Worm (Caenorhabditis elegans) whole organism, L4 larva: Measurements from ENCODE around the gene col-157.

Experiments
- D1046.2 ChIP-seq: fragments of 200-800 bp; sonication (Bioruptor generic); IDR thresholded peaks from 2 replicates; pipeline ENCODE4 v1.3.6; 2022; ENCODE audit warnings: missing genetic modification characterization, missing compliant biosample characterization
- Y5F2A.4 ChIP-seq: fragments of 200-800 bp; sonication (Bioruptor generic); optimal IDR thresholded peaks from 2 replicates; lab custom pipeline; 2018; ENCODE audit warnings: mild to moderate bottlenecking, missing genetic modification characterization, missing compliant biosample characterization
- aha-1 ChIP-seq: fragments of 150-350 bp; peaks from one replicate; lab custom pipeline; 2014; ENCODE audit warnings: missing biosample characterization, missing genetic modification characterization
- aly-2 ChIP-seq: sonication (generic microtip); optimal IDR thresholded peaks from 2 replicates; lab custom pipeline; 2018; ENCODE audit warnings: missing biosample characterization, missing genetic modification characterization
- ceh-20 ChIP-seq: fragments of 200-800 bp; sonication (Bioruptor generic); IDR thresholded peaks from 2 replicates; pipeline ENCODE4 v1.3.6; 2022; ENCODE audit warnings: missing genetic modification reagents, missing genetic modification characterization, missing compliant biosample characterization
- ceh-28 ChIP-seq: fragments of 150-350 bp; optimal IDR thresholded peaks from 2 replicates; lab custom pipeline; 2014; ENCODE audit warnings: missing biosample characterization, missing genetic modification reagents, missing genetic modification characterization
- ceh-44 ChIP-seq: fragments of 200-800 bp; sonication (Bioruptor generic); IDR thresholded peaks from 2 replicates; pipeline ENCODE4 v1.3.6; 2022; ENCODE audit warnings: missing genetic modification reagents, missing genetic modification characterization, missing compliant biosample characterization
- daf-16 ChIP-seq, 3 experiments: sonication (generic microtip); optimal IDR thresholded peaks; 2 replicates each; lab custom pipeline; 2016 to 2017; ENCODE audit warnings: missing genetic modification characterization in 3 of 3, missing genetic modification reagents in 3 of 3, mild to moderate bottlenecking in 2 of 3, missing compliant biosample characterization in 2 of 3, missing biosample characterization in 1 of 3, moderate library complexity in 1 of 3
- daf-19 ChIP-seq: fragments of 200-800 bp; sonication (Bioruptor generic); conservative IDR thresholded peaks from 2 replicates; pipeline ENCODE4 v1.3.6; 2022; ENCODE audit warnings: missing genetic modification characterization, missing compliant biosample characterization
- dpl-1 ChIP-seq: fragments of 150-350 bp; optimal IDR thresholded peaks from 2 replicates; lab custom pipeline; 2014; ENCODE audit warnings: missing biosample characterization, missing genetic modification reagents, missing genetic modification characterization
- egl-43 ChIP-seq: fragments of 200-800 bp; sonication (Bioruptor generic); IDR thresholded peaks from 2 replicates; pipeline ENCODE4 v1.3.6; 2022; ENCODE audit warnings: missing genetic modification reagents, missing genetic modification characterization, missing compliant biosample characterization
- fkh-10 ChIP-seq: fragments of 150-350 bp; optimal IDR thresholded peaks from 2 replicates; lab custom pipeline; 2014; ENCODE audit warnings: missing biosample characterization, missing genetic modification reagents, missing genetic modification characterization
- hif-1 ChIP-seq, 2 experiments: sonication (generic microtip); optimal IDR thresholded peaks; 2 replicates each; lab custom pipeline; 2016 to 2017; ENCODE audit warnings: missing compliant biosample characterization in 2 of 2, missing genetic modification characterization in 2 of 2, missing genetic modification reagents in 2 of 2, missing genotype in 2 of 2, mild to moderate bottlenecking in 1 of 2
- hlh-30 ChIP-seq: sonication (generic microtip); optimal IDR thresholded peaks from 2 replicates; lab custom pipeline; 2017; ENCODE audit warnings: antibody characterized with exemption, mild to moderate bottlenecking, missing genetic modification characterization, missing compliant biosample characterization; ENCODE audit not compliant: insufficient read depth
- hmg-1.1 ChIP-seq: fragments of 200-800 bp; sonication (Bioruptor generic); IDR thresholded peaks from 2 replicates; pipeline ENCODE4 v1.3.6; 2022; ENCODE audit warnings: missing genetic modification reagents, missing genetic modification characterization, missing compliant biosample characterization
- lin-29 ChIP-seq: fragments of 200-800 bp; sonication (Bioruptor generic); IDR thresholded peaks from 2 replicates; pipeline ENCODE4 v1.3.6; 2022; ENCODE audit warnings: missing genetic modification reagents, missing genetic modification characterization, missing compliant biosample characterization
- lin-38 ChIP-seq: fragments of 200-800 bp; sonication (Bioruptor generic); IDR thresholded peaks from 2 replicates; pipeline ENCODE4 v1.3.6; 2022; ENCODE audit warnings: missing genetic modification reagents, missing genetic modification characterization, missing compliant biosample characterization
- lin-39 ChIP-seq: fragments of 150-350 bp; optimal IDR thresholded peaks from 2 replicates; lab custom pipeline; 2014; ENCODE audit warnings: missing biosample characterization, missing genetic modification reagents, missing genetic modification characterization
- lir-3 ChIP-seq: sonication (generic microtip); optimal IDR thresholded peaks from 2 replicates; lab custom pipeline; 2016; ENCODE audit warnings: mild to moderate bottlenecking, missing genetic modification characterization, missing compliant biosample characterization
- mes-2 ChIP-seq: sonication (generic microtip); optimal IDR thresholded peaks from 2 replicates; lab custom pipeline; 2016; ENCODE audit warnings: missing genotype, mild to moderate bottlenecking, missing genetic modification characterization, missing compliant biosample characterization; ENCODE audit not compliant: poor library complexity, severe bottlenecking
- mxl-3 ChIP-seq: fragments of 200-800 bp; sonication (Bioruptor generic); optimal IDR thresholded peaks from 2 replicates; lab custom pipeline; 2018; ENCODE audit warnings: mild to moderate bottlenecking, missing genetic modification characterization, missing compliant biosample characterization
- nhr-11 ChIP-seq: fragments of 150-350 bp; optimal IDR thresholded peaks from 2 replicates; lab custom pipeline; 2014; ENCODE audit warnings: missing biosample characterization, missing genetic modification characterization
- nhr-111 ChIP-seq: fragments of 200-800 bp; sonication (Bioruptor generic); optimal IDR thresholded peaks from 2 replicates; lab custom pipeline; 2018; ENCODE audit warnings: mild to moderate bottlenecking, missing genetic modification characterization, missing compliant biosample characterization
- nhr-28 ChIP-seq: fragments of 150-350 bp; optimal IDR thresholded peaks from 2 replicates; lab custom pipeline; 2014; ENCODE audit warnings: missing biosample characterization, missing genetic modification characterization
- nhr-6 ChIP-seq: fragments of 150-350 bp; optimal IDR thresholded peaks from 2 replicates; lab custom pipeline; 2014; ENCODE audit warnings: missing biosample characterization, missing genetic modification characterization
- nhr-76 ChIP-seq: fragments of 150-350 bp; optimal IDR thresholded peaks from 2 replicates; lab custom pipeline; 2014; ENCODE audit warnings: missing biosample characterization, missing genetic modification characterization
- pha-4 ChIP-seq, 2 experiments: fragments of 150-350 bp in 1 of 2; fragments of 200-800 bp in 1 of 2; sonication (Bioruptor generic) in 1 of 2; IDR thresholded peaks in 1 of 2; optimal IDR thresholded peaks in 1 of 2; 2 replicates each; pipeline versions ENCODE4 v1.3.6 to Lab custom; 2014 to 2022; ENCODE audit warnings: missing genetic modification characterization in 2 of 2, missing genetic modification reagents in 2 of 2, missing biosample characterization in 1 of 2, missing compliant biosample characterization in 1 of 2
- rbr-2 ChIP-seq: sonication (generic microtip); optimal IDR thresholded peaks from 2 replicates; lab custom pipeline; 2016; ENCODE audit warnings: missing genotype, missing genetic modification characterization, missing compliant biosample characterization
- set-16 ChIP-seq: fragments of 200-800 bp; sonication (Bioruptor generic); IDR thresholded peaks from 2 replicates; pipeline ENCODE4 v1.3.6; 2022; ENCODE audit warnings: missing genetic modification reagents, missing genetic modification characterization, missing compliant biosample characterization
- spr-1 ChIP-seq: sonication (generic microtip); optimal IDR thresholded peaks from 2 replicates; lab custom pipeline; 2016; ENCODE audit warnings: mild to moderate bottlenecking, missing genetic modification characterization, missing compliant biosample characterization
- unc-130 ChIP-seq: sonication (generic microtip); optimal IDR thresholded peaks from 2 replicates; lab custom pipeline; 2016; ENCODE audit warnings: missing genetic modification reagents, missing genetic modification characterization, missing compliant biosample characterization
- unc-62 ChIP-seq, 3 experiments: fragments of 150-350 bp in 1 of 3; sonication (generic microtip); optimal IDR thresholded peaks in 2 of 3; peaks in 1 of 3; 1 replicate in 1 of 3; 2 replicates in 2 of 3; lab custom pipeline; 2014 to 2017; ENCODE audit warnings: missing biosample characterization in 3 of 3, missing genetic modification characterization in 3 of 3, missing genetic modification reagents in 3 of 3, missing genotype in 1 of 3

The col-157 gene

ce11 chrV:11525338-11525737, 41.5 kb downstream of the col-157 start:
- TF ChIP-seq D1046.2 (GFP tag; lab: Robert Waterston, UW) (0 out of 2 replicates have a peak, but pooled peaks have one; percentile 32), ceh-20 (no peak), daf-19 (GFP tag; lab: Robert Waterston, UW) (no peak), mxl-3 (peak; percentile 42), set-16 (peak; percentile 38), nhr-76 (tag; lab: Kevin White, UChicago) (no peak), lir-3 (tag; lab: Kevin White, UChicago) (no peak), mes-2 (tag; lab: Kevin White, UChicago) (no peak), hmg-1.1 (GFP tag; lab: Robert Waterston, UW) (0 out of 2 replicates have a peak, but pooled peaks have one; percentile 32), nhr-111 (GFP tag; lab: Kevin White, UChicago) (no peak), egl-43 (GFP tag; lab: Robert Waterston, UW) (0 out of 2 replicates have a peak, but pooled peaks have one; percentile 39)

ce11 chrV:11526927-11527491, 43.2 kb downstream of the col-157 start:
- TF ChIP-seq unc-62 (GFP tag; optimal IDR thresholded peaks at IDR 0.05 in 1 of 2; lab: Kevin White, UChicago) (peak in 1 of 2 experiments; percentile 91), unc-62 (tag; optimal IDR thresholded peaks at IDR 0.05; lab: Kevin White, UChicago) (no peak), ceh-44 (GFP tag; lab: Robert Waterston, UW) (no peak), nhr-11 (no peak), lin-29 (GFP tag; lab: Robert Waterston, UW) (no peak), lin-39 (no peak), unc-130 (GFP tag; lab: Kevin White, UChicago) (no peak), nhr-6 (tag; lab: Kevin White, UChicago) (no peak), D1046.2 (GFP tag; lab: Robert Waterston, UW) (no peak)

DNA sequence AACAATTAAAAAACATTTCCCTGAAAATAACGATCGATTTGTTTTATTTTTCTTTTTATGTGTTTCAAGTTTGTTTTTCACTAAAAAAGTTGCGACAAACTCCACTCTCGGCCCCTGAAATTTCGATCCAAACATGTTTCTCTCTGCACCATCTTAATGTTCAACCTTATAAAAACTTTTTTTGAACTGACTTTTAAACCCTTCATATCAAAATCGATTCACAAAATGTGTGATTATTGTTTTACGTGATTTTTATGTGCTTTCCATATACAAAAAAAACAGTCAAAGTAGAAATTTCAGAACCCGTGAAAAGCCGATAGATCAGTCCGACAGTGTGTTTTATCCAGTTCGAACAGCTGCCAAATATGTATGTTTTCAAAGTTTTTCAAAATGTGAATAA, 43.7 kb downstream of the col-157 start, which contains the start of gene ccch-1:
Gene ccch-1 (plus strand): TSS at position 301 of the 400 bp plus-strand sequence.
- TF ChIP-seq nhr-6 (tag; lab: Kevin White, UChicago) (no peak), lin-29 (GFP tag; lab: Robert Waterston, UW) (no peak), ceh-28 (tag; lab: Kevin White, UChicago) (no peak), lin-38 (GFP tag; lab: Robert Waterston, UW) (no peak), dpl-1 (no peak), spr-1 (tag; lab: Kevin White, UChicago) (no peak)

ce11 chrV:11528633-11529327, 44.9 kb downstream of the col-157 start:
- TF ChIP-seq hlh-30 (tag; lab: Kevin White, UChicago), result peak; percentile 50
- peak in 1 of 2 experiments; percentile 91 for TF ChIP-seq unc-62 (GFP tag; optimal IDR thresholded peaks at IDR 0.05 in 1 of 2; lab: Kevin White, UChicago)
- no peak for TF ChIP-seq unc-62 (tag; optimal IDR thresholded peaks at IDR 0.05; lab: Kevin White, UChicago)
- TF ChIP-seq aly-2 (tag; lab: Kevin White, UChicago), result no peak
- TF ChIP-seq, all 104 proteins: peak for 2

ce11 chrV:11529541-11529940, 45.7 kb downstream of the col-157 start:
- TF ChIP-seq Y5F2A.4 (no peak), aly-2 (tag; lab: Kevin White, UChicago) (no peak), ceh-28 (tag; lab: Kevin White, UChicago) (no peak), rbr-2 (tag; lab: Kevin White, UChicago) (no peak), hif-1 (tag; optimal IDR thresholded peaks at IDR 0.05; lab: Kevin White, UChicago) (no peak), daf-16 (GFP tag; optimal IDR thresholded peaks at IDR 0.05; lab: Kevin White, UChicago) (no peak), daf-16 (tag; optimal IDR thresholded peaks at IDR 0.05; lab: Kevin White, UChicago) (no peak), pha-4 (GFP tag; IDR thresholded peaks at IDR 0.05; lab: Robert Waterston, UW) (no peak), pha-4 (tag; optimal IDR thresholded peaks at IDR 0.05; lab: Kevin White, UChicago) (peak; percentile 71), fkh-10 (GFP tag; lab: Kevin White, UChicago) (no peak), nhr-28 (tag; lab: Kevin White, UChicago) (no peak), aha-1 (peak; percentile 64), lir-3 (tag; lab: Kevin White, UChicago) (no peak)
